Fruit fly (Drosophila melanogaster) whole organism, embryonic: ENCODE results near the gene CG17221.

Experiments used
- Atf-2 ChIP-seq: fragments of 200-800 bp; sonication (Bioruptor generic); optimal IDR thresholded peaks from 2 replicates; lab custom pipeline; 2016; ENCODE audit warnings: missing biosample characterization, missing genetic modification characterization
- Bgb ChIP-seq: fragments of 200-800 bp; sonication (Bioruptor generic); IDR thresholded peaks from 2 replicates; pipeline ENCODE4 v1.3.6; 2022; ENCODE audit warnings: missing biosample characterization, missing genetic modification characterization; ENCODE audit not compliant: partially characterized antibody
- Blimp-1 ChIP-seq: fragments of 200-800 bp; sonication (Bioruptor generic); optimal IDR thresholded peaks from 3 replicates; lab custom pipeline; 2018; ENCODE audit warnings: missing biosample characterization, missing genetic modification characterization, mild to moderate bottlenecking, moderate library complexity, missing genetic modification reagents
- CG11723 ChIP-seq: fragments of 200-800 bp; sonication (Bioruptor generic); optimal IDR thresholded peaks from 2 replicates; lab custom pipeline; 2017; ENCODE audit warnings: missing biosample characterization, mild to moderate bottlenecking, missing genetic modification characterization
- CG13775 ChIP-seq: fragments of 200-800 bp; sonication (Bioruptor generic); optimal IDR thresholded peaks from 3 replicates; lab custom pipeline; 2017; ENCODE audit warnings: missing biosample characterization, mild to moderate bottlenecking, missing genetic modification characterization
- CG1647 ChIP-seq: fragments of 200-800 bp; sonication (Bioruptor generic); optimal IDR thresholded peaks from 3 replicates; lab custom pipeline; 2016; ENCODE audit warnings: missing biosample characterization, missing genetic modification characterization
- CG17361 ChIP-seq: fragments of 200-800 bp; sonication (Bioruptor generic); IDR thresholded peaks from 3 replicates; pipeline ENCODE4 v1.3.6; 2022; ENCODE audit warnings: missing biosample characterization, missing genetic modification characterization
- CG17802 ChIP-seq: fragments of 200-800 bp; sonication (Bioruptor generic); optimal IDR thresholded peaks from 2 replicates; lab custom pipeline; 2018; ENCODE audit warnings: missing biosample characterization, mild to moderate bottlenecking, missing genetic modification characterization, moderate library complexity
- CG18764 ChIP-seq: fragments of 200-800 bp; sonication (Bioruptor generic); optimal IDR thresholded peaks from 3 replicates; lab custom pipeline; 2016; ENCODE audit warnings: missing biosample characterization, missing genetic modification characterization
- CG2120 ChIP-seq: fragments of 200-800 bp; sonication (Bioruptor generic); optimal IDR thresholded peaks from 3 replicates; lab custom pipeline; 2016; ENCODE audit warnings: missing biosample characterization, missing genetic modification characterization
- CG2889 ChIP-seq: fragments of 200-800 bp; sonication (Bioruptor generic); IDR thresholded peaks from 3 replicates; pipeline ENCODE4 v1.3.6; 2022; ENCODE audit warnings: missing biosample characterization, missing genetic modification characterization
- CG30020 ChIP-seq: fragments of 200-800 bp; optimal IDR thresholded peaks from 2 replicates; lab custom pipeline; 2019; ENCODE audit warnings: missing biosample characterization, mild to moderate bottlenecking, missing genetic modification characterization, moderate library complexity
- CG4617 ChIP-seq: fragments of 200-800 bp; sonication (Bioruptor generic); optimal IDR thresholded peaks from 3 replicates; lab custom pipeline; 2016; ENCODE audit warnings: missing biosample characterization, missing genetic modification characterization, borderline replicate concordance
- CG4820 ChIP-seq: fragments of 200-800 bp; sonication (Bioruptor generic); optimal IDR thresholded peaks from 3 replicates; lab custom pipeline; 2016; ENCODE audit warnings: missing biosample characterization, missing genetic modification characterization
- CG7271 ChIP-seq: fragments of 200-800 bp; sonication (Bioruptor generic); optimal IDR thresholded peaks from 2 replicates; lab custom pipeline; 2018; ENCODE audit warnings: missing biosample characterization, mild to moderate bottlenecking, missing genetic modification characterization, moderate library complexity
- CG7556 ChIP-seq: fragments of 200-800 bp; sonication (Bioruptor generic); optimal IDR thresholded peaks from 2 replicates; lab custom pipeline; 2017; ENCODE audit warnings: missing biosample characterization, mild to moderate bottlenecking, missing genetic modification characterization
- CG8478 ChIP-seq: fragments of >200 bp; optimal IDR thresholded peaks from 2 replicates; lab custom pipeline; 2018
- CG8944 ChIP-seq: fragments of 200-800 bp; sonication (Bioruptor generic); optimal IDR thresholded peaks from 3 replicates; lab custom pipeline; 2016; ENCODE audit warnings: missing biosample characterization, missing genetic modification characterization
- CG9215 ChIP-seq: fragments of 200-800 bp; sonication (Bioruptor generic); IDR thresholded peaks from 2 replicates; pipeline ENCODE4 v1.3.6; 2022; ENCODE audit warnings: missing biosample characterization, missing genetic modification characterization
- CG9609 ChIP-seq: fragments of 200-800 bp; sonication (Bioruptor generic); optimal IDR thresholded peaks from 3 replicates; lab custom pipeline; 2016; ENCODE audit warnings: missing biosample characterization, missing genetic modification characterization
- Camta ChIP-seq: fragments of 200-800 bp; sonication (Bioruptor generic); optimal IDR thresholded peaks from 2 replicates; lab custom pipeline; 2016; ENCODE audit warnings: missing biosample characterization, missing genetic modification characterization
- D ChIP-seq, 2 experiments: fragments of 200-800 bp in 1 of 2; fragments of >200 bp in 1 of 2; sonication (Bioruptor generic) in 1 of 2; optimal IDR thresholded peaks; 2 replicates in 1 of 2; 3 replicates in 1 of 2; lab custom pipeline; 2017; ENCODE audit warnings: mild to moderate bottlenecking in 1 of 2, missing biosample characterization in 1 of 2, missing genetic modification characterization in 1 of 2, missing genetic modification reagents in 1 of 2
- Fer1 ChIP-seq: fragments of 200-800 bp; sonication (Bioruptor generic); optimal IDR thresholded peaks from 2 replicates; lab custom pipeline; 2017; ENCODE audit warnings: missing biosample characterization, mild to moderate bottlenecking, missing genetic modification characterization
- H2.0 ChIP-seq: fragments of 200-800 bp; sonication (Bioruptor generic); IDR thresholded peaks from 2 replicates; pipeline ENCODE4 v1.3.6; 2022; ENCODE audit warnings: missing biosample characterization, missing genetic modification characterization
- HLH54F ChIP-seq: fragments of 200-800 bp; sonication (Bioruptor generic); optimal IDR thresholded peaks from 3 replicates; lab custom pipeline; 2016; ENCODE audit warnings: missing biosample characterization, missing genetic modification characterization
- Hmx ChIP-seq: fragments of 200-800 bp; sonication (Bioruptor generic); optimal IDR thresholded peaks from 2 replicates; lab custom pipeline; 2016; ENCODE audit warnings: missing biosample characterization, missing genetic modification characterization
- Hr3 ChIP-seq: fragments of 200-800 bp; sonication (Bioruptor generic); optimal IDR thresholded peaks from 3 replicates; lab custom pipeline; 2016; ENCODE audit warnings: missing biosample characterization, missing genetic modification characterization
- Mad ChIP-seq: fragments of 200-800 bp; sonication (Bioruptor generic); optimal IDR thresholded peaks from 2 replicates; lab custom pipeline; 2016; ENCODE audit warnings: missing biosample characterization, missing genetic modification characterization
- NC2β ChIP-seq: fragments of 200-800 bp; sonication (Bioruptor generic); optimal IDR thresholded peaks from 2 replicates; lab custom pipeline; 2016; ENCODE audit warnings: missing biosample characterization, missing genetic modification characterization
- NK7.1 ChIP-seq: fragments of 200-800 bp; sonication (Bioruptor generic); optimal IDR thresholded peaks from 3 replicates; lab custom pipeline; 2016; ENCODE audit warnings: missing biosample characterization, missing genetic modification characterization
- Rfx ChIP-seq: fragments of 200-800 bp; sonication (Bioruptor generic); IDR thresholded peaks from 2 replicates; pipeline ENCODE4 v1.3.6; 2022; ENCODE audit warnings: missing biosample characterization, missing genetic modification characterization
- Stat92E ChIP-seq, 3 experiments: fragments of >200 bp in 2 of 3; fragments of 200-800 bp in 1 of 3; sonication (Bioruptor generic) in 1 of 3; optimal IDR thresholded peaks; 2 replicates each; lab custom pipeline; 2017 to 2019; ENCODE audit warnings: missing biosample characterization in 3 of 3, missing genetic modification characterization in 3 of 3, mild to moderate bottlenecking in 1 of 3, moderate library complexity in 1 of 3
- ara ChIP-seq: fragments of 200-800 bp; sonication (Bioruptor generic); IDR thresholded peaks from 2 replicates; pipeline ENCODE4 v1.3.6; 2022; ENCODE audit warnings: missing biosample characterization, missing genetic modification characterization
- bbx ChIP-seq: fragments of 200-800 bp; sonication (Bioruptor generic); IDR thresholded peaks from 2 replicates; pipeline ENCODE4 v1.3.6; 2022; ENCODE audit warnings: missing biosample characterization, missing genetic modification characterization; ENCODE audit not compliant: partially characterized antibody
- bsh ChIP-seq, 2 experiments: fragments of 200-800 bp; sonication (Bioruptor generic); optimal IDR thresholded peaks; 2 replicates each; lab custom pipeline; 2017 to 2018; ENCODE audit warnings: mild to moderate bottlenecking in 2 of 2, missing biosample characterization in 2 of 2, missing genetic modification characterization in 2 of 2, moderate library complexity in 1 of 2
- chm ChIP-seq: fragments of 200-800 bp; sonication (Bioruptor generic); IDR thresholded peaks from 2 replicates; pipeline ENCODE4 v1.3.6; 2022; ENCODE audit warnings: missing biosample characterization, missing genetic modification characterization
- ci ChIP-seq: fragments of 200-800 bp; sonication (Bioruptor generic); IDR thresholded peaks from 3 replicates; pipeline ENCODE4 v1.3.6; 2022; ENCODE audit warnings: missing biosample characterization, missing genetic modification characterization
- dmrt99B ChIP-seq: fragments of 200-800 bp; sonication (Bioruptor generic); optimal IDR thresholded peaks from 2 replicates; lab custom pipeline; 2018; ENCODE audit warnings: missing biosample characterization, mild to moderate bottlenecking, missing genetic modification characterization, moderate library complexity
- ems ChIP-seq: fragments of 200-800 bp; sonication (Bioruptor generic); optimal IDR thresholded peaks from 3 replicates; lab custom pipeline; 2016; ENCODE audit warnings: missing biosample characterization, missing genetic modification characterization
- gsb-n ChIP-seq: fragments of 200-800 bp; sonication (Bioruptor generic); optimal IDR thresholded peaks from 3 replicates; lab custom pipeline; 2018; ENCODE audit warnings: missing biosample characterization, mild to moderate bottlenecking, missing genetic modification characterization
- her ChIP-seq: fragments of 200-800 bp; sonication (Bioruptor generic); optimal IDR thresholded peaks from 2 replicates; lab custom pipeline; 2016; ENCODE audit warnings: missing biosample characterization, missing genetic modification characterization
- jumu ChIP-seq: fragments of 200-800 bp; sonication (Bioruptor generic); optimal IDR thresholded peaks from 3 replicates; lab custom pipeline; 2016; ENCODE audit warnings: missing biosample characterization, missing genetic modification characterization
- knrl ChIP-seq: fragments of 200-800 bp; sonication (Bioruptor generic); IDR thresholded peaks from 3 replicates; pipeline ENCODE4 v1.3.6; 2022; ENCODE audit warnings: missing biosample characterization, missing genetic modification characterization; ENCODE audit not compliant: partially characterized antibody
- maf-S ChIP-seq: fragments of 200-800 bp; sonication (Bioruptor generic); optimal IDR thresholded peaks from 2 replicates; lab custom pipeline; 2016; ENCODE audit warnings: missing biosample characterization, missing genetic modification characterization
- nom ChIP-seq: fragments of 200-800 bp; sonication (Bioruptor generic); optimal IDR thresholded peaks from 2 replicates; lab custom pipeline; 2017; ENCODE audit warnings: missing biosample characterization, missing genetic modification characterization, mild to moderate bottlenecking, moderate library complexity, missing genetic modification reagents
- oc ChIP-seq: fragments of 200-800 bp; sonication (Bioruptor generic); optimal IDR thresholded peaks from 2 replicates; lab custom pipeline; 2018; ENCODE audit warnings: missing biosample characterization, mild to moderate bottlenecking, missing genetic modification characterization, moderate library complexity
- seq ChIP-seq: fragments of 200-800 bp; sonication (Bioruptor generic); IDR thresholded peaks from 2 replicates; pipeline ENCODE4 v1.3.6; 2022; ENCODE audit warnings: missing biosample characterization, missing genetic modification characterization
- sima ChIP-seq: fragments of 200-800 bp; sonication (Bioruptor generic); optimal IDR thresholded peaks from 2 replicates; lab custom pipeline; 2016; ENCODE audit warnings: missing biosample characterization, missing genetic modification characterization
- slp2 ChIP-seq: fragments of 200-800 bp; sonication (Bioruptor generic); optimal IDR thresholded peaks from 2 replicates; lab custom pipeline; 2016; ENCODE audit warnings: missing biosample characterization, missing genetic modification characterization
- yki ChIP-seq: fragments of >200 bp; optimal IDR thresholded peaks from 3 replicates; lab custom pipeline; 2018

The CG17221 gene

DNA sequence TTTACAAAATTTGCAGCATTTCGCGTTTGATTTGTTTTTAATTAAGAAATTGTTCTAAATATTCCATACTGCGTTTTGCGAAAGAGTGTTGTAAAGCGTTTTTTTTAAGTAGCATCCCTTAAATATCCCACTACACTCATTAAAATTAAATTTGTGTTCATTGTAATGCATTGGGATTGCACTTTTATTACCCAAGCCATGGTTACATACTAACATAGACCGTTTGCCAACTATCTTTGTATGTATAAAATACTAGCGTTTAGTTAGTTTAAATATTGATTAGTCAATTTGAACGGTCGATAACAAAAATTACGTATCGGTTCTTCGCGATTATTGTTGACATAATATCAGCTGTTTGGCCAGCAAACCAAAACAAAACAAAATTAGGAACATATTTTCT lies at the start of gene CG17221, which contains the start of gene cnir (continued):
- TF ChIP-seq Hmx (GFP tag; lab: Kevin White, UChicago) (peak; percentile 52), CG11723 (GFP tag; lab: Kevin White, UChicago) (peak; percentile 34), CG9215 (GFP tag; lab: Robert Waterston, UW) (peak; percentile 36), Bgb (peak; percentile 38; the same call in 1 of the 2 replicates), CG9609 (GFP tag; lab: Kevin White, UChicago) (peak; percentile 61), Camta (GFP tag; lab: Kevin White, UChicago) (peak; percentile 60), CG13775 (GFP tag; lab: Kevin White, UChicago) (peak; percentile 58), CG4820 (peak; percentile 62), H2.0 (GFP tag; lab: Robert Waterston, UW) (peak; percentile 43; the same call in 1 of the 2 replicates), CG7271 (no peak), chm (peak; percentile 45), Blimp-1 (GFP tag; lab: Kevin White, UChicago) (peak; percentile 46), CG2889 (GFP tag; lab: Robert Waterston, UW) (no peak), CG30020 (tag; lab: Kevin White, UChicago) (peak; percentile 59), CG1647 (GFP tag; lab: Kevin White, UChicago) (peak; percentile 19), ems (GFP tag; lab: Kevin White, UChicago) (peak; percentile 67), NC2β (GFP tag; lab: Kevin White, UChicago) (peak; percentile 74), nom (GFP tag; lab: Kevin White, UChicago) (peak; percentile 22), bsh (GFP tag; optimal IDR thresholded peaks at IDR 0.05; lab: Kevin White, UChicago) (peak in 1 of 2 experiments; percentile 59), CG2120 (peak; percentile 87), her (GFP tag; lab: Kevin White, UChicago) (peak; percentile 66), slp2 (GFP tag; lab: Kevin White, UChicago) (peak; percentile 66), Stat92E (GFP tag; optimal IDR thresholded peaks at IDR 0.05; lab: Kevin White, UChicago) (no peak), ci (GFP tag; lab: Robert Waterston, UW) (no peak), CG8944 (GFP tag; lab: Kevin White, UChicago) (peak; percentile 63), gsb-n (peak; percentile 23), D (optimal IDR thresholded peaks at IDR 0.05; lab: Kevin White, UChicago) (no peak), D (GFP tag; optimal IDR thresholded peaks at IDR 0.05; lab: Kevin White, UChicago) (peak; percentile 38), Fer1 (GFP tag; lab: Kevin White, UChicago) (peak; percentile 79), knrl (GFP tag; lab: Robert Waterston, UW) (peak; percentile 49; the same call in 1 of the 3 replicates), jumu (GFP tag; lab: Kevin White, UChicago) (peak; percentile 65), Mad (GFP tag; lab: Kevin White, UChicago) (peak; percentile 68), sima (GFP tag; lab: Kevin White, UChicago) (no peak), bbx (GFP tag; lab: Robert Waterston, UW) (no peak), CG18764 (GFP tag; lab: Kevin White, UChicago) (peak; percentile 42), CG8478 (lab: Kevin White, UChicago) (no peak), dmrt99B (tag; lab: Kevin White, UChicago) (peak; percentile 51), NK7.1 (peak; percentile 54), CG17802 (tag; lab: Kevin White, UChicago) (peak; percentile 26), Atf-2 (GFP tag; lab: Kevin White, UChicago) (peak; percentile 51), CG7556 (GFP tag; lab: Kevin White, UChicago) (peak; percentile 54), CG17361 (peak; percentile 68; the same call in 2 of the 3 replicates), yki (lab: Kevin White, UChicago) (no peak), ara (GFP tag; lab: Robert Waterston, UW) (0 out of 2 replicates have a peak, but pooled peaks have one; percentile 12), maf-S (GFP tag; lab: Kevin White, UChicago) (peak; percentile 66), Hr3 (GFP tag; lab: Kevin White, UChicago) (peak; percentile 44), Rfx (GFP tag; lab: Robert Waterston, UW) (peak; percentile 68), HLH54F (GFP tag; lab: Kevin White, UChicago) (peak; percentile 76), oc (tag; lab: Kevin White, UChicago) (no peak), CG4617 (peak; percentile 88), seq (peak; percentile 49; the same call in 1 of the 2 replicates)
